Fruit fly (Drosophila melanogaster): ENCODE data around the gene Dpy-30L1.

DNA sequence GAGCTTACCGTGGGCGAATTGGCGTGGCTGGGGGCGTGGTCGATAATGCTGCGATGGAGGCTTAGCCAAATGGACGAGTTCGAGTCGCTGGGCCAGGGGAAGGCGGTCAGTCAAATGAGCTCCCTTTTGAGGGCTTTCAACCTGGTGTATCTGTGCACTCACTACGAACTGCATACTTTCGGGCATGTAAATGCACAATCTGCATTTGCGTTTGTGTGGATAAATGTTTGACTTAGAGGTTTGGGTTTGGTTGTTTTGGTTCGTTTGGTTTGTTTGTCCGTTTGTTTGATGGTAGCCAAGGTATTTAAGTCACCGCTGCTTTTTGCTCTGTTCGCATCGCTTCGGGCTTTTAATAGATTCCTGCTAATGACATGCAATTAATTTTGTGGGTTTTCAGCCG lies 21.2 kb upstream of the Dpy-30L1 start:
- TF ChIP-seq CTCF (optimal IDR thresholded peaks at IDR 0.05) (no peak), CG8478 (optimal IDR thresholded peaks at IDR 0.05) (no peak)
